Worm (Caenorhabditis elegans) whole organism, L1 larva: ENCODE results near the gene fipr-5.

ENCODE experiments used
- C04F5.9 ChIP-seq: sonication (generic microtip); optimal IDR thresholded peaks from 2 replicates; lab custom pipeline; 2016; ENCODE audit warnings: missing genetic modification characterization, missing compliant biosample characterization
- F16B12.6 ChIP-seq: fragments of 150-350 bp; optimal IDR thresholded peaks from 2 replicates; lab custom pipeline; 2014; ENCODE audit warnings: missing biosample characterization, missing genetic modification characterization
- egl-27 ChIP-seq, 2 experiments: fragments of 150-350 bp in 1 of 2; sonication (generic microtip); optimal IDR thresholded peaks; 3 replicates each; lab custom pipeline; 2017 to 2018; ENCODE audit warnings: missing biosample characterization in 2 of 2, missing genetic modification characterization in 2 of 2, missing genetic modification reagents in 2 of 2
- elt-3 ChIP-seq, 6 experiments: fragments of 150-350 bp in 1 of 6; sonication (generic microtip); optimal IDR thresholded peaks; 2 replicates each; lab custom pipeline; 2017 to 2018; ENCODE audit warnings: missing biosample characterization in 6 of 6, missing genetic modification characterization in 6 of 6, inconsistent platforms in 1 of 6
- ets-5 ChIP-seq: fragments of 200-800 bp; sonication (Bioruptor generic); IDR thresholded peaks from 2 replicates; pipeline ENCODE4 v1.3.6; 2022; ENCODE audit warnings: missing genetic modification characterization, missing compliant biosample characterization
- fkh-10 ChIP-seq: sonication (generic microtip); optimal IDR thresholded peaks from 2 replicates; lab custom pipeline; 2017; ENCODE audit warnings: missing biosample characterization, missing genetic modification reagents, missing genetic modification characterization
- fos-1 ChIP-seq: fragments of 150-350 bp; optimal IDR thresholded peaks from 2 replicates; lab custom pipeline; 2014; ENCODE audit warnings: missing biosample characterization, missing genetic modification characterization
- jun-1 ChIP-seq: fragments of 150-350 bp; optimal IDR thresholded peaks from 2 replicates; lab custom pipeline; 2014; ENCODE audit warnings: missing biosample characterization, missing genetic modification reagents, missing genetic modification characterization
- mdl-1 ChIP-seq, 2 experiments: fragments of 150-350 bp; optimal IDR thresholded peaks; 2 replicates each; lab custom pipeline; 2014 to 2017; ENCODE audit warnings: missing biosample characterization in 2 of 2, missing genetic modification characterization in 2 of 2, inconsistent platforms in 1 of 2
- pag-3 ChIP-seq: sonication (generic microtip); optimal IDR thresholded peaks from 2 replicates; lab custom pipeline; 2017; ENCODE audit warnings: missing genetic modification characterization, mild to moderate bottlenecking, missing compliant biosample characterization, antibody characterized with exemption, borderline replicate concordance; ENCODE audit not compliant: insufficient read depth
- pqm-1 ChIP-seq: sonication (generic microtip); optimal IDR thresholded peaks from 3 replicates; lab custom pipeline; 2017; ENCODE audit warnings: missing biosample characterization, missing genetic modification characterization
- snpc-4 ChIP-seq: fragments of 150-350 bp; optimal IDR thresholded peaks from 2 replicates; lab custom pipeline; 2014; ENCODE audit warnings: missing biosample characterization, missing genetic modification characterization

ce11 chrV:10212627-10213026 lies 8.6 kb downstream of the fipr-5 start, which contains the start of gene hpo-40:
- no peak for TF ChIP-seq jun-1 (tag; lab: Kevin White, UChicago)
- TF ChIP-seq elt-3 (tag; optimal IDR thresholded peaks at IDR 0.05; lab: Kevin White, UChicago) = no peak
- no peak for TF ChIP-seq ets-5 (GFP tag; lab: Robert Waterston, UW)
- no peak for TF ChIP-seq snpc-4 (tag; lab: Kevin White, UChicago)
- TF ChIP-seq pag-3 (tag; lab: Kevin White, UChicago) = no peak
- no peak for TF ChIP-seq pqm-1 (tag; lab: Kevin White, UChicago)
- TF ChIP-seq fkh-10 = no peak
- TF ChIP-seq mdl-1 (tag; optimal IDR thresholded peaks at IDR 0.05; lab: Kevin White, UChicago) = no peak
- TF ChIP-seq C04F5.9 (tag; lab: Kevin White, UChicago) = no peak
- no peak for TF ChIP-seq egl-27 (tag; optimal IDR thresholded peaks at IDR 0.05; lab: Kevin White, UChicago)
- TF ChIP-seq F16B12.6 (tag; lab: Kevin White, UChicago) = no peak
- no peak for TF ChIP-seq fos-1
